Worm (Caenorhabditis elegans) whole organism, early embryonic: ENCODE results near the gene F48E8.2.
A peak's percentile ranks its signal among the peaks of the same experiment; 100 is the strongest.

Experiments used
- B0310.2 ChIP-seq: sonication (generic microtip); optimal IDR thresholded peaks from 2 replicates; lab custom pipeline; 2016; ENCODE audit warnings: mild to moderate bottlenecking, missing genetic modification characterization, missing compliant biosample characterization
- F13C5.2 ChIP-seq: sonication (generic microtip); optimal IDR thresholded peaks from 2 replicates; lab custom pipeline; 2017; ENCODE audit warnings: mild to moderate bottlenecking, missing genetic modification characterization, inconsistent platforms, missing compliant biosample characterization
- aly-1 ChIP-seq: sonication (generic microtip); optimal IDR thresholded peaks from 2 replicates; lab custom pipeline; 2016; ENCODE audit warnings: missing genetic modification characterization, missing compliant biosample characterization
- ama-1 ChIP-seq: fragments of 150-350 bp; optimal IDR thresholded peaks from 2 replicates; lab custom pipeline; 2014
- ceh-13 ChIP-seq: fragments of 200-800 bp; sonication (Bioruptor generic); optimal IDR thresholded peaks from 2 replicates; lab custom pipeline; 2018; ENCODE audit warnings: mild to moderate bottlenecking, missing genetic modification characterization, missing compliant biosample characterization
- ceh-36 ChIP-seq: sonication (generic microtip); optimal IDR thresholded peaks from 2 replicates; lab custom pipeline; 2016; ENCODE audit warnings: missing genetic modification characterization, inconsistent platforms, missing compliant biosample characterization
- ets-7 ChIP-seq: sonication (generic microtip); optimal IDR thresholded peaks from 2 replicates; lab custom pipeline; 2016; ENCODE audit warnings: missing genotype, missing genetic modification characterization, missing compliant biosample characterization
- flt-1 ChIP-seq: fragments of 200-800 bp; sonication (Bioruptor generic); IDR thresholded peaks from 2 replicates; pipeline ENCODE4 v1.3.6; 2022; ENCODE audit warnings: missing genetic modification characterization, missing compliant biosample characterization
- hmbx-1 ChIP-seq: sonication (generic microtip); optimal IDR thresholded peaks from 2 replicates; lab custom pipeline; 2016; ENCODE audit warnings: mild to moderate bottlenecking, missing genetic modification characterization, missing compliant biosample characterization
- hmg-4 ChIP-seq: fragments of 200-800 bp; sonication (Bioruptor generic); optimal IDR thresholded peaks from 2 replicates; lab custom pipeline; 2018; ENCODE audit warnings: mild to moderate bottlenecking, missing genetic modification characterization, missing compliant biosample characterization
- hnd-1 ChIP-seq: sonication (generic microtip); optimal IDR thresholded peaks from 2 replicates; lab custom pipeline; 2016; ENCODE audit warnings: missing genetic modification characterization, missing compliant biosample characterization
- pes-1 ChIP-seq: fragments of 200-800 bp; sonication (Bioruptor generic); IDR thresholded peaks from 2 replicates; pipeline ENCODE4 v1.3.6; 2022; ENCODE audit warnings: missing genetic modification reagents, missing genetic modification characterization, missing compliant biosample characterization
- scrt-1 ChIP-seq: fragments of 200-800 bp; sonication (Bioruptor generic); IDR thresholded peaks from 2 replicates; pipeline ENCODE4 v1.3.6; 2022; ENCODE audit warnings: missing genetic modification characterization, missing compliant biosample characterization
- sea-1 ChIP-seq: fragments of 200-800 bp; sonication (Bioruptor generic); conservative IDR thresholded peaks from 2 replicates; pipeline ENCODE4 v1.3.6; 2022; ENCODE audit warnings: missing genetic modification characterization, missing compliant biosample characterization
- tbx-11 ChIP-seq: fragments of 200-800 bp; sonication (Bioruptor generic); IDR thresholded peaks from 2 replicates; pipeline ENCODE4 v1.3.6; 2022; ENCODE audit warnings: missing genetic modification characterization, missing compliant biosample characterization
- tbx-37 ChIP-seq: fragments of 200-800 bp; sonication (Bioruptor generic); conservative IDR thresholded peaks from 2 replicates; pipeline ENCODE4 v1.3.6; 2022; ENCODE audit warnings: missing genetic modification reagents, missing genetic modification characterization, missing compliant biosample characterization
- tra-4 ChIP-seq: sonication (generic microtip); optimal IDR thresholded peaks from 2 replicates; lab custom pipeline; 2017; ENCODE audit warnings: missing genetic modification characterization, missing compliant biosample characterization

F48E8.2 gene

DNA sequence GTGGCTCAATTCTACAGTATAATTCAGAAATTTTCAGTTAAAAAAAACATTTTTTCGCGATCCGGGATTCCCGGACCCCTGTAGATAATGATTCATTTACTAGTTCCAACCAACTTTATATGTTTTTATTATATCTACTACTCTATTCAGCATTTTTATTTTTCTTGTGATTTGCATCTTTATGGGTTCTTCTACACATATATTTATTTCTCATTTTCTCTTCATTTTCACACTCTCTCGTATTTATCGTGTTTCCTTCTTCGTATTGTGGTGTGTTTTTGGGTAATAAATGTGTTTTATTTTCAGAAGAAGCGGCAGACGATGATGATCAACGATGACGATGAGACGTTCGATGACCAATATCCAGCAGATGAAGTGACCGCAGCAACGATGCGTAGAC is at the start of gene F48E8.2:
Gene F48E8.2 (plus strand): TSS at position 301 of the 400 bp plus-strand sequence.
- TF ChIP-seq hnd-1 (tag; lab: Kevin White, UChicago) (no peak), sea-1 (GFP tag; lab: Robert Waterston, UW) (no peak), ama-1 (lab: Kevin White, UChicago) (no peak), scrt-1 (GFP tag; lab: Robert Waterston, UW) (no peak)

DNA sequence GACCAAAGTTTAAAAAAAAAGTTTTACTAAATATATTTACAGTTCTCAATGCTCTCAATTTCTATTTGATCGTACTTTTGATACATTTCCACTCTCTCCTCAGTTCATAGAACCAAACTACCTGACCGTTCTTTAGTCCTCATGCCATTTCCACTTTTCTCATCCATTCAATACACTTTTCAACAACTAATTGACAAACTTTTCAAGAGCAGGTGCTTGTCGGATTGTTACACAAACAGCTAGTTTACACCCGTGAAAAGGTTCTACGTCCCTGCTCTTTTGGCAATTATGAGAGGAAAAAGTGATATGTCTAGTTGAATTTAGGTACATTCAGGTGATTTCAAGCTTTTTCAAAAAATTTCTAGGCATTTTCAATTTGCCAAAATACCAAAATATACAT is 46.3 kb upstream of the F48E8.2 start:
- TF ChIP-seq flt-1 (GFP tag; lab: Robert Waterston, UW): no peak
- no peak for TF ChIP-seq ceh-13 (GFP tag; lab: Kevin White, UChicago)
- no peak for TF ChIP-seq ama-1 (lab: Kevin White, UChicago)
- no peak for TF ChIP-seq aly-1 (tag; lab: Kevin White, UChicago)
- no peak for TF ChIP-seq tbx-37
- TF ChIP-seq ets-7 (tag; lab: Kevin White, UChicago): no peak
- TF ChIP-seq tbx-11 (GFP tag; lab: Robert Waterston, UW): no peak
- TF ChIP-seq pes-1: no peak
- TF ChIP-seq hmg-4 (GFP tag; lab: Kevin White, UChicago): no peak
- TF ChIP-seq F13C5.2 (tag; lab: Kevin White, UChicago): no peak
- no peak for TF ChIP-seq hmbx-1 (tag; lab: Kevin White, UChicago)
- no peak for TF ChIP-seq tra-4 (tag; lab: Kevin White, UChicago)
- no peak for TF ChIP-seq B0310.2 (tag; lab: Kevin White, UChicago)
- TF ChIP-seq ceh-36 (tag; lab: Kevin White, UChicago): no peak
- no peak for TF ChIP-seq scrt-1 (GFP tag; lab: Robert Waterston, UW)

DNA sequence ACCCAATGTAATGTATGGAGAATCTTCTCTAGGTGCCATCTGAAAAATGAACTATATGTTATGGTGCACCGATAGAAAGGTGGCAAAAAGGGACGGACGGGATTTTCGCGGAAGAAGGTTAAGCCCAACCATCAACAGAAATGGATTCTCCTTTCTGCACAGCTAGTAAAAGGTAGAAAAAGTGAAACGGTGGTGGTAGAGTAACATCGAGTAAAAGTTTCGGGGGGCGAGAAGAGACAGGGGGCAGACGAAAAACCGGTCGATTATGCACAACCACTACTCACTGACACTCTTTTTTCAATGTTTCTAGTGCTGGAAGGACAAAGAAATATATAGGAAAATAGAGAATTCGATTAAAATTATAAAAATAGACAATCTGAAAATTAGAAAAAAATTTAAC is 44.6 kb upstream of the F48E8.2 start:
- TF ChIP-seq ets-7 (tag; lab: Kevin White, UChicago): no peak
- no peak for TF ChIP-seq ama-1 (lab: Kevin White, UChicago)
- no peak for TF ChIP-seq ceh-36 (tag; lab: Kevin White, UChicago)
- no peak for TF ChIP-seq tbx-11 (GFP tag; lab: Robert Waterston, UW)
- no peak for TF ChIP-seq tbx-37
- no peak for TF ChIP-seq ceh-13 (GFP tag; lab: Kevin White, UChicago)
- TF ChIP-seq tra-4 (tag; lab: Kevin White, UChicago): no peak
- no peak for TF ChIP-seq aly-1 (tag; lab: Kevin White, UChicago)
- TF ChIP-seq F13C5.2 (tag; lab: Kevin White, UChicago): no peak
- no peak for TF ChIP-seq hmg-4 (GFP tag; lab: Kevin White, UChicago)
- TF ChIP-seq sea-1 (GFP tag; lab: Robert Waterston, UW): no peak
- TF ChIP-seq flt-1 (GFP tag; lab: Robert Waterston, UW): no peak
- TF ChIP-seq hnd-1 (tag; lab: Kevin White, UChicago): no peak
- no peak for TF ChIP-seq B0310.2 (tag; lab: Kevin White, UChicago)
- TF ChIP-seq scrt-1 (GFP tag; lab: Robert Waterston, UW): no peak
- TF ChIP-seq hmbx-1 (tag; lab: Kevin White, UChicago): no peak
- no peak for TF ChIP-seq pes-1

DNA sequence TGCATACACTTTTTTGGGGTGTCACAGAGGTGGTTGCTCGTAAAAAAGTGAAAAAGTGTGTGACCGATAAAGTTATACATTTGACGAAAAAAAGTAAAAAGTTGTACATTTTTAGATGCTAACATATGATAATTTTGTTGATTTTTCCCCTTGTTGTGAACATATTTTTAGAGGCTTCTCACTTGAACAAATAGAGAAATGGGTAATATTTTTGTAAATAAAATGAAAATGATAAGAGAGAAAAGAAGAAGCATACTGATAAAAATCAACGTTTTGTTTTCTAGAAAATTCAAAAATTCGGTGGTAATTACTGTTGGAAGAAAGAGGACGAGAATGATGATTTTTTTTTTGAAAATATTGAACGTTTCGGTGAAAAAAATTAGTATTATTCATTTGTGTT is 43.9 kb upstream of the F48E8.2 start:
- no peak for TF ChIP-seq tbx-11 (GFP tag; lab: Robert Waterston, UW)
- no peak for TF ChIP-seq sea-1 (GFP tag; lab: Robert Waterston, UW)
- no peak for TF ChIP-seq tra-4 (tag; lab: Kevin White, UChicago)
- no peak for TF ChIP-seq tbx-37
- no peak for TF ChIP-seq ceh-13 (GFP tag; lab: Kevin White, UChicago)
- no peak for TF ChIP-seq hnd-1 (tag; lab: Kevin White, UChicago)
- no peak for TF ChIP-seq pes-1
- no peak for TF ChIP-seq F13C5.2 (tag; lab: Kevin White, UChicago)
- no peak for TF ChIP-seq scrt-1 (GFP tag; lab: Robert Waterston, UW)
- no peak for TF ChIP-seq ama-1 (lab: Kevin White, UChicago)
- TF ChIP-seq aly-1 (tag; lab: Kevin White, UChicago): no peak
- no peak for TF ChIP-seq hmbx-1 (tag; lab: Kevin White, UChicago)
- no peak for TF ChIP-seq ets-7 (tag; lab: Kevin White, UChicago)
- no peak for TF ChIP-seq ceh-36 (tag; lab: Kevin White, UChicago)
- no peak for TF ChIP-seq hmg-4 (GFP tag; lab: Kevin White, UChicago)
- TF ChIP-seq B0310.2 (tag; lab: Kevin White, UChicago): no peak
- no peak for TF ChIP-seq flt-1 (GFP tag; lab: Robert Waterston, UW)

DNA sequence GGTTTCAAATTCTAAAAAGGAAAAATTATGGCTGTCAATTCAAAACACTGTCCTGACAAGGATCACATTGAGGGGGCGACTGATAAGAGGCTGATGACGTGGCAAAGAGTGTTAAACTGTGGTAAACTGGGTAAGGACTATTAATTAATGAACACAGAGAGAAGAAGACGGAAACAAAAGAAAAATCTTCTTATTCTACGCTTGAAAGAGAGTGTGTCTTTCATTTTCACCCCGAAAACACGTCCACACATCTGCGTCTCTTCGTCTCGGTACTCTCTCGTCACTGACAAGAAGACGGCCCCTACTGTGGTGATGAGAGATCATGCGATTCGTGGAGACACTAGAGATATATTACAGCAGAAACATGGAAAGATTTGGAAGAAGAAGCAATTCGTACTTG is 42.8 kb upstream of the F48E8.2 start:
- TF ChIP-seq aly-1 (tag; lab: Kevin White, UChicago) (no peak), F13C5.2 (tag; lab: Kevin White, UChicago) (no peak), sea-1 (GFP tag; lab: Robert Waterston, UW) (no peak), ama-1 (lab: Kevin White, UChicago) (no peak), pes-1 (no peak), ets-7 (tag; lab: Kevin White, UChicago) (no peak)

DNA sequence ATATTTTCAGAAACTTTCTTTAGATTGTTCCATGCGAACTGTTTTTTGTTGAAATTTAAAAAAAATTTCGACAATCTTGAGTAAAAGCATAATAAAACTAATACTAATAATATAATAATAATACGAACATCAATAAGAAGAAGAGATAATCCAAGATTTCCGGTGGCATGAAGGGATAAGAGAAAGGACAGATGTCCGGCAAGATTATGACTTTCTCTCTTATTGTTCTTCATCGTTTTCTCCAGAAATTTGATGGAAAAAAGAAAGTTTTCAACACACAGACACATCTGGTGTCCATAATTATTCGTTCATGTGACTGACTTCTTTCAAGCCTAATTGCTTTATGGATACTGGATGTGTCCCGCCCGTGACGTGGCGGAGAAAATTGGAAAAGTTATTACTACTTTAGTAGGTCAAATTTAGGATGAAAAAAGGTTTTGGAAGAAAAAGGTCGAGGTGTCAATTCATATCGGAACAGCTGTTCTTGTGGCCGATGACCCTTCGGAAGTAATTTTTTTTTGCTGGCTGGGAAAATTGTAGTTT is 41.5 kb upstream of the F48E8.2 start:
- TF ChIP-seq scrt-1 (GFP tag; lab: Robert Waterston, UW) (no peak), F13C5.2 (tag; lab: Kevin White, UChicago) (no peak), sea-1 (GFP tag; lab: Robert Waterston, UW) (no peak), ceh-13 (GFP tag; lab: Kevin White, UChicago) (no peak), ceh-36 (tag; lab: Kevin White, UChicago) (no peak), flt-1 (GFP tag; lab: Robert Waterston, UW) (no peak), B0310.2 (tag; lab: Kevin White, UChicago) (no peak), tbx-37 (no peak), tra-4 (tag; lab: Kevin White, UChicago) (no peak)

DNA sequence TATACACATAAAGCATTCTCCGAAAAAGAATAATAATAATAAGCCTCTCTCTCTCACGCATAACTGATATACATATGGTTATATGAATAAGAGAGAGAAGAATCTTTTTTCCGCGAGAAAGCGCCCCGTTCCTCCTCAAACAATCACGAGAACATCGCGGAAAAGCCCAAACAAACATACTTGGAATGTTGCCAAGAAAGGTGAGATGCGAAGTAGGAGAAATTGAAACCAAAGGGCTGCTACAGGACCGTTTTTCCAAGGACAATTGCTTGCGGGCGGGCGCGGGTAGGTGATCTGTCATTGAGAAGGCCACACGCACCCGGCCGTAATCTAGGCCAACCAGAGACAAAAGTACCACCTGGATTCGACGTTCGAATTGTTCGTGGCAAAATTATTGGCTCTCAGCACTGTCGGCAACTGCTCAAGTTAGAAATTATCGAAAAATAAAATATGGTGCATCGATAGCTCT is 40.5 kb upstream of the F48E8.2 start, which contains the start of gene dnj-24:
Gene dnj-24 (minus strand): TSS at position 419 of the 469 bp plus-strand sequence.
- TF ChIP-seq flt-1 (GFP tag; lab: Robert Waterston, UW) (no peak), pes-1 (no peak), ama-1 (lab: Kevin White, UChicago) (no peak), ceh-13 (GFP tag; lab: Kevin White, UChicago) (no peak), hnd-1 (tag; lab: Kevin White, UChicago) (no peak), F13C5.2 (tag; lab: Kevin White, UChicago) (no peak), aly-1 (tag; lab: Kevin White, UChicago) (no peak), sea-1 (GFP tag; lab: Robert Waterston, UW) (no peak), hmg-4 (GFP tag; lab: Kevin White, UChicago) (peak; percentile 5)
